Worm (Caenorhabditis elegans) whole organism, late embryonic: ENCODE measurements around the gene clc-17.

Source experiments
- ama-1 ChIP-seq: fragments of 150-350 bp; optimal IDR thresholded peaks from 2 replicates; lab custom pipeline; 2014
- che-1 ChIP-seq: sonication (generic microtip); optimal IDR thresholded peaks from 2 replicates; lab custom pipeline; 2016; ENCODE audit warnings: mild to moderate bottlenecking, missing genetic modification characterization, missing compliant biosample characterization
- elt-2 ChIP-seq: sonication (generic microtip); optimal IDR thresholded peaks from 2 replicates; lab custom pipeline; 2016; ENCODE audit warnings: missing genetic modification reagents, missing genetic modification characterization, missing compliant biosample characterization
- pqm-1 ChIP-seq: sonication (generic microtip); optimal IDR thresholded peaks from 2 replicates; lab custom pipeline; 2016; ENCODE audit warnings: missing genetic modification characterization, missing compliant biosample characterization
- ref-2 ChIP-seq: sonication (generic microtip); optimal IDR thresholded peaks from 2 replicates; lab custom pipeline; 2016; ENCODE audit warnings: missing genetic modification characterization, missing compliant biosample characterization

- TF ChIP-seq ref-2 (no peak), ama-1 (lab: Kevin White, UChicago) (no peak), pqm-1 (no peak), elt-2 (tag; lab: Kevin White, UChicago) (no peak), che-1 (no peak)
Measured at ce11 chrX:11067256-11067655, 39.9 kb upstream of the clc-17 start.
